Fruit fly (Drosophila melanogaster): ENCODE measurements around the gene path.

path gene

dm6 chr3L:9455819-9456388 is 49.2 kb downstream of the path start, which contains the start of the genes phol and CG3552:
Gene phol, minus strand, starts transcription at chr3L:9456281.
Gene CG3552, plus strand, starts transcription at chr3L:9456318.
- peak; percentile 2 for TF ChIP-seq HLH106 (tag; optimal IDR thresholded peaks at IDR 0.05)
- TF ChIP-seq Myc (optimal IDR thresholded peaks at IDR 0.05), result peak; percentile 9
- TF ChIP-seq rgr (GFP tag; optimal IDR thresholded peaks at IDR 0.05), result peak; percentile 7
- no peak for TF ChIP-seq dl (GFP tag; optimal IDR thresholded peaks at IDR 0.05; ENCODE audit: insufficient read depth in 1 of 2, partially characterized antibody in 2 of 2)
- no peak for TF ChIP-seq CrebA (GFP tag; optimal IDR thresholded peaks at IDR 0.05; ENCODE audit: borderline replicate concordance)
- TF ChIP-seq N (GFP tag; optimal IDR thresholded peaks at IDR 0.05), result no peak
- TF ChIP-seq Rel (GFP tag; optimal IDR thresholded peaks at IDR 0.05), result no peak
- peak; percentile 90 for TF ChIP-seq Rel (tag; optimal IDR thresholded peaks at IDR 0.05)
- TF ChIP-seq Sp1 (GFP tag; optimal IDR thresholded peaks at IDR 0.05), result peak; percentile 26
- TF ChIP-seq Hr78 (GFP tag; optimal IDR thresholded peaks at IDR 0.05), result no peak
- TF ChIP-seq dsf (GFP tag; optimal IDR thresholded peaks at IDR 0.05; ENCODE audit: borderline replicate concordance), result no peak
- no peak for TF ChIP-seq Jra (GFP tag; optimal IDR thresholded peaks at IDR 0.05)
- TF ChIP-seq foxo (GFP tag; optimal IDR thresholded peaks at IDR 0.05), result peak in 1 of 2 experiments; percentile 3

dm6 chr3L:9452422-9452821 is 52.7 kb downstream of the path start:
- TF ChIP-seq h (GFP tag; optimal IDR thresholded peaks at IDR 0.05), result peak; percentile 17
- TF ChIP-seq dmrt93B (GFP tag; optimal IDR thresholded peaks at IDR 0.05), result no peak

- no peak for TF ChIP-seq Dfd (GFP tag; optimal IDR thresholded peaks at IDR 0.05)
- no peak for TF ChIP-seq Dif (GFP tag; optimal IDR thresholded peaks at IDR 0.05; ENCODE audit: partially characterized antibody)
- peak; percentile 43 for TF ChIP-seq ey (GFP tag; optimal IDR thresholded peaks at IDR 0.05)
- TF ChIP-seq h (GFP tag; optimal IDR thresholded peaks at IDR 0.05), result peak; percentile 84
- TF ChIP-seq CG32264 (GFP tag; optimal IDR thresholded peaks at IDR 0.05), result peak; percentile 23
- TF ChIP-seq Hr78 (GFP tag; optimal IDR thresholded peaks at IDR 0.05), result no peak
- TF ChIP-seq Abd-B (GFP tag; optimal IDR thresholded peaks at IDR 0.05), result no peak
- TF ChIP-seq CG9705 (GFP tag; optimal IDR thresholded peaks at IDR 0.05), result peak; percentile 69
- peak; percentile 83 for TF ChIP-seq fru (GFP tag; optimal IDR thresholded peaks at IDR 0.05)
- peak; percentile 78 for TF ChIP-seq HLH106 (tag; optimal IDR thresholded peaks at IDR 0.05)
- peak; percentile 75 for TF ChIP-seq sage (GFP tag; optimal IDR thresholded peaks at IDR 0.05)
- peak; percentile 76 for TF ChIP-seq Sp1 (GFP tag; optimal IDR thresholded peaks at IDR 0.05)
- no peak for TF ChIP-seq lola (GFP tag; optimal IDR thresholded peaks at IDR 0.05)
- TF ChIP-seq sv (GFP tag; optimal IDR thresholded peaks at IDR 0.05), result peak; percentile 4
- TF ChIP-seq jim (GFP tag; optimal IDR thresholded peaks at IDR 0.05), result no peak
- no peak for TF ChIP-seq Rel (GFP tag; optimal IDR thresholded peaks at IDR 0.05)
- peak; percentile 76 for TF ChIP-seq Rel (tag; optimal IDR thresholded peaks at IDR 0.05)
- TF ChIP-seq brk (GFP tag; optimal IDR thresholded peaks at IDR 0.05), result no peak
- TF ChIP-seq Hnf4 (GFP tag; optimal IDR thresholded peaks at IDR 0.05), result peak; percentile 71
- TF ChIP-seq dsf (GFP tag; optimal IDR thresholded peaks at IDR 0.05; ENCODE audit: borderline replicate concordance), result peak; percentile 32
- TF ChIP-seq woc (GFP tag; optimal IDR thresholded peaks at IDR 0.05), result peak; percentile 69
- TF ChIP-seq Hr83 (GFP tag; optimal IDR thresholded peaks at IDR 0.05; ENCODE audit: poor library complexity, severe bottlenecking), result no peak
- TF ChIP-seq tai (GFP tag; optimal IDR thresholded peaks at IDR 0.05), result no peak
- no peak for TF ChIP-seq N (GFP tag; optimal IDR thresholded peaks at IDR 0.05)
- no peak for TF ChIP-seq dmrt93B (GFP tag; optimal IDR thresholded peaks at IDR 0.05)
- no peak for TF ChIP-seq CrebA (GFP tag; optimal IDR thresholded peaks at IDR 0.05; ENCODE audit: borderline replicate concordance)
- no peak for TF ChIP-seq Mio (GFP tag; optimal IDR thresholded peaks at IDR 0.05)
- peak; percentile 6 for TF ChIP-seq OdsH (GFP tag; optimal IDR thresholded peaks at IDR 0.05)
- TF ChIP-seq usp (GFP tag; optimal IDR thresholded peaks at IDR 0.05), result no peak
- peak; percentile 67 for TF ChIP-seq rgr (GFP tag; optimal IDR thresholded peaks at IDR 0.05)
- peak; percentile 15 for TF ChIP-seq Myc (optimal IDR thresholded peaks at IDR 0.05)
- TF ChIP-seq dl (GFP tag; optimal IDR thresholded peaks at IDR 0.05; ENCODE audit: insufficient read depth in 1 of 2, partially characterized antibody in 2 of 2), result no peak
- peak in 1 of 2 experiments; percentile 80 for TF ChIP-seq foxo (GFP tag; optimal IDR thresholded peaks at IDR 0.05)
- peak; percentile 58 for TF ChIP-seq Jra (GFP tag; optimal IDR thresholded peaks at IDR 0.05)
- peak; percentile 42 for TF ChIP-seq psq (GFP tag; optimal IDR thresholded peaks at IDR 0.05)
- TF ChIP-seq Vsx2 (GFP tag; optimal IDR thresholded peaks at IDR 0.05; ENCODE audit: partially characterized antibody), result no peak
- TF ChIP-seq br (GFP tag; optimal IDR thresholded peaks at IDR 0.05), result peak; percentile 69
- no peak for TF ChIP-seq pan (optimal IDR thresholded peaks at IDR 0.05)
- no peak for TF ChIP-seq GATAd (GFP tag; optimal IDR thresholded peaks at IDR 0.05)
Observed at dm6 chr3L:9451522-9452118, 53.5 kb downstream of the path start, which contains the start of the genes CG3448 and ghi. Gene CG3448, minus strand, starts transcription at chr3L:9451572. Gene ghi, plus strand, starts transcription at chr3L:9451876.

Data from whole organism, wandering third instar larva.